Worm (Caenorhabditis elegans) whole organism, L1 larva: ENCODE data around the gene gpcp-2.

Source experiments
- C04F5.9 ChIP-seq: sonication (generic microtip); optimal IDR thresholded peaks from 2 replicates; lab custom pipeline; 2016; ENCODE audit warnings: missing genetic modification characterization, missing compliant biosample characterization
- C16A3.4 ChIP-seq: fragments of 150-350 bp; optimal IDR thresholded peaks from 2 replicates; lab custom pipeline; 2014; ENCODE audit warnings: missing biosample characterization, missing genetic modification characterization
- F16B12.6 ChIP-seq: fragments of 150-350 bp; optimal IDR thresholded peaks from 2 replicates; lab custom pipeline; 2014; ENCODE audit warnings: missing biosample characterization, missing genetic modification characterization
- aha-1 ChIP-seq: fragments of 150-350 bp; optimal IDR thresholded peaks from 2 replicates; lab custom pipeline; 2014; ENCODE audit warnings: missing biosample characterization, missing genetic modification characterization
- ceh-63 ChIP-seq: fragments of 200-800 bp; sonication (Bioruptor generic); optimal IDR thresholded peaks from 2 replicates; lab custom pipeline; 2018; ENCODE audit warnings: mild to moderate bottlenecking, missing genetic modification characterization, missing compliant biosample characterization
- ceh-8 ChIP-seq: fragments of 200-800 bp; sonication (Bioruptor generic); optimal IDR thresholded peaks from 2 replicates; lab custom pipeline; 2018; ENCODE audit warnings: mild to moderate bottlenecking, missing genetic modification characterization, moderate library complexity, missing compliant biosample characterization
- ceh-82 ChIP-seq, 3 experiments: fragments of 150-350 bp in 1 of 3; sonication (generic microtip) in 2 of 3; optimal IDR thresholded peaks; 2 replicates each; lab custom pipeline; 2014 to 2017; ENCODE audit warnings: missing biosample characterization in 3 of 3, missing genetic modification characterization in 3 of 3
- ceh-90 ChIP-seq: sonication (generic microtip); optimal IDR thresholded peaks from 2 replicates; lab custom pipeline; 2016; ENCODE audit warnings: missing genetic modification characterization, missing compliant biosample characterization
- dsc-1 ChIP-seq: sonication (generic microtip); optimal IDR thresholded peaks from 2 replicates; lab custom pipeline; 2016; ENCODE audit warnings: mild to moderate bottlenecking, missing genetic modification characterization, missing compliant biosample characterization
- efl-1 ChIP-seq, 4 experiments: fragments of 150-350 bp; optimal IDR thresholded peaks in 3 of 4; peaks in 1 of 4; 1 replicate in 1 of 4; 2 replicates in 3 of 4; lab custom pipeline; 2014; ENCODE audit warnings: missing biosample characterization in 2 of 4, missing genetic modification characterization in 2 of 4, missing genetic modification reagents in 2 of 4
- egl-27 ChIP-seq, 2 experiments: fragments of 150-350 bp in 1 of 2; sonication (generic microtip); optimal IDR thresholded peaks; 3 replicates each; lab custom pipeline; 2017 to 2018; ENCODE audit warnings: missing biosample characterization in 2 of 2, missing genetic modification characterization in 2 of 2, missing genetic modification reagents in 2 of 2
- elt-3 ChIP-seq, 6 experiments: fragments of 150-350 bp in 1 of 6; sonication (generic microtip); optimal IDR thresholded peaks; 2 replicates each; lab custom pipeline; 2017 to 2018; ENCODE audit warnings: missing biosample characterization in 6 of 6, missing genetic modification characterization in 6 of 6, inconsistent platforms in 1 of 6
- fkh-10 ChIP-seq: sonication (generic microtip); optimal IDR thresholded peaks from 2 replicates; lab custom pipeline; 2017; ENCODE audit warnings: missing biosample characterization, missing genetic modification reagents, missing genetic modification characterization
- fos-1 ChIP-seq: fragments of 150-350 bp; optimal IDR thresholded peaks from 2 replicates; lab custom pipeline; 2014; ENCODE audit warnings: missing biosample characterization, missing genetic modification characterization
- grh-1 ChIP-seq: fragments of 200-800 bp; sonication (Bioruptor generic); IDR thresholded peaks from 2 replicates; pipeline ENCODE4 v1.3.6; 2022; ENCODE audit warnings: missing genetic modification reagents, missing genetic modification characterization, missing compliant biosample characterization
- hlh-17 ChIP-seq: fragments of 200-800 bp; sonication (Bioruptor generic); optimal IDR thresholded peaks from 2 replicates; lab custom pipeline; 2018; ENCODE audit warnings: missing genetic modification characterization, mild to moderate bottlenecking, missing compliant biosample characterization, moderate library complexity, borderline replicate concordance
- hlh-4 ChIP-seq: sonication (generic microtip); optimal IDR thresholded peaks from 2 replicates; lab custom pipeline; 2016; ENCODE audit warnings: mild to moderate bottlenecking, missing genetic modification characterization, missing compliant biosample characterization
- hpl-2 ChIP-seq: fragments of 150-350 bp; optimal IDR thresholded peaks from 2 replicates; lab custom pipeline; 2014; ENCODE audit warnings: missing biosample characterization, missing genetic modification reagents, missing genetic modification characterization
- irx-1 ChIP-seq: sonication (generic microtip); optimal IDR thresholded peaks from 2 replicates; lab custom pipeline; 2016; ENCODE audit warnings: missing genetic modification characterization, missing compliant biosample characterization
- isw-1 ChIP-seq: fragments of 200-800 bp; sonication (Bioruptor generic); IDR thresholded peaks from 2 replicates; pipeline ENCODE4 v1.3.6; 2022; ENCODE audit warnings: missing genetic modification characterization, missing compliant biosample characterization
- lin-14 ChIP-seq: fragments of 200-800 bp; sonication (Bioruptor generic); optimal IDR thresholded peaks from 2 replicates; lab custom pipeline; 2018; ENCODE audit warnings: mild to moderate bottlenecking, missing genetic modification characterization, moderate library complexity, missing compliant biosample characterization
- lin-35 ChIP-seq, 2 experiments: fragments of 150-350 bp; optimal IDR thresholded peaks; 2 replicates each; lab custom pipeline; 2014; ENCODE audit warnings: missing biosample characterization in 2 of 2, missing genetic modification characterization in 2 of 2, missing genetic modification reagents in 2 of 2
- lin-39 ChIP-seq: fragments of 150-350 bp; optimal IDR thresholded peaks from 2 replicates; lab custom pipeline; 2014; ENCODE audit warnings: missing biosample characterization, missing genetic modification reagents, missing genetic modification characterization
- lir-3 ChIP-seq: sonication (generic microtip); optimal IDR thresholded peaks from 2 replicates; lab custom pipeline; 2016; ENCODE audit warnings: mild to moderate bottlenecking, missing genetic modification characterization, moderate library complexity, missing compliant biosample characterization; ENCODE audit not compliant: poor library complexity
- mab-9 ChIP-seq: fragments of 200-800 bp; sonication (Bioruptor generic); IDR thresholded peaks from 2 replicates; pipeline ENCODE4 v1.3.6; 2022; ENCODE audit warnings: missing genetic modification reagents, missing genetic modification characterization, missing compliant biosample characterization
- mdl-1 ChIP-seq, 2 experiments: fragments of 150-350 bp; optimal IDR thresholded peaks; 2 replicates each; lab custom pipeline; 2014 to 2017; ENCODE audit warnings: missing biosample characterization in 2 of 2, missing genetic modification characterization in 2 of 2, inconsistent platforms in 1 of 2
- mep-1 ChIP-seq: fragments of 150-350 bp; optimal IDR thresholded peaks from 2 replicates; lab custom pipeline; 2014; ENCODE audit warnings: missing biosample characterization, missing genetic modification characterization
- nhr-12 ChIP-seq: sonication (generic microtip); optimal IDR thresholded peaks from 2 replicates; lab custom pipeline; 2017; ENCODE audit warnings: missing biosample characterization, missing genetic modification characterization
- nhr-19 ChIP-seq: fragments of 200-800 bp; sonication (Bioruptor generic); conservative IDR thresholded peaks from 2 replicates; pipeline ENCODE4 v1.3.6; 2022; ENCODE audit warnings: missing genetic modification characterization, missing compliant biosample characterization
- nhr-237 ChIP-seq: fragments of 150-350 bp; optimal IDR thresholded peaks from 2 replicates; lab custom pipeline; 2014; ENCODE audit warnings: missing biosample characterization, missing genetic modification characterization
- nhr-47 ChIP-seq: sonication (generic microtip); optimal IDR thresholded peaks from 2 replicates; lab custom pipeline; 2016; ENCODE audit warnings: mild to moderate bottlenecking, missing genetic modification characterization, moderate library complexity, missing compliant biosample characterization
- nhr-71 ChIP-seq: sonication (generic microtip); optimal IDR thresholded peaks from 2 replicates; lab custom pipeline; 2016; ENCODE audit warnings: mild to moderate bottlenecking, missing genetic modification characterization, moderate library complexity, missing compliant biosample characterization
- nhr-76 ChIP-seq: sonication (generic microtip); optimal IDR thresholded peaks from 2 replicates; lab custom pipeline; 2017; ENCODE audit warnings: missing biosample characterization, missing genetic modification characterization
- pag-3 ChIP-seq: sonication (generic microtip); optimal IDR thresholded peaks from 2 replicates; lab custom pipeline; 2017; ENCODE audit warnings: missing genetic modification characterization, mild to moderate bottlenecking, missing compliant biosample characterization, antibody characterized with exemption, borderline replicate concordance; ENCODE audit not compliant: insufficient read depth
- pax-3 ChIP-seq: fragments of 200-800 bp; sonication (Bioruptor generic); optimal IDR thresholded peaks from 2 replicates; lab custom pipeline; 2018; ENCODE audit warnings: mild to moderate bottlenecking, missing genetic modification characterization, moderate library complexity, missing compliant biosample characterization
- rnt-1 ChIP-seq: sonication (generic microtip); optimal IDR thresholded peaks from 2 replicates; lab custom pipeline; 2016; ENCODE audit warnings: mild to moderate bottlenecking, missing genetic modification characterization, moderate library complexity, missing compliant biosample characterization
- snpc-4 ChIP-seq: fragments of 150-350 bp; optimal IDR thresholded peaks from 2 replicates; lab custom pipeline; 2014; ENCODE audit warnings: missing biosample characterization, missing genetic modification characterization
- snu-23 ChIP-seq: sonication (generic microtip); optimal IDR thresholded peaks from 2 replicates; lab custom pipeline; 2016; ENCODE audit warnings: missing genetic modification characterization, missing compliant biosample characterization
- sox-4 ChIP-seq: sonication (generic microtip); optimal IDR thresholded peaks from 2 replicates; lab custom pipeline; 2016; ENCODE audit warnings: missing genetic modification characterization, missing compliant biosample characterization
- tbx-2 ChIP-seq: sonication (generic microtip); optimal IDR thresholded peaks from 2 replicates; lab custom pipeline; 2016; ENCODE audit warnings: missing genetic modification characterization, missing compliant biosample characterization
- tlp-1 ChIP-seq: fragments of 150-350 bp; optimal IDR thresholded peaks from 2 replicates; lab custom pipeline; 2014; ENCODE audit warnings: missing biosample characterization, missing genetic modification characterization
- unc-130 ChIP-seq: fragments of 150-350 bp; optimal IDR thresholded peaks from 2 replicates; lab custom pipeline; 2017; ENCODE audit warnings: missing biosample characterization, missing genetic modification characterization, inconsistent platforms
- unc-62 ChIP-seq: fragments of 150-350 bp; optimal IDR thresholded peaks from 2 replicates; lab custom pipeline; 2014; ENCODE audit warnings: missing biosample characterization, missing genetic modification reagents, missing genetic modification characterization
- unc-86 ChIP-seq: sonication (generic microtip); optimal IDR thresholded peaks from 2 replicates; lab custom pipeline; 2016; ENCODE audit warnings: missing genetic modification characterization, missing compliant biosample characterization
- unc-98 ChIP-seq: fragments of 200-800 bp; sonication (Bioruptor generic); IDR thresholded peaks from 2 replicates; pipeline ENCODE4 v1.3.6; 2022; ENCODE audit warnings: missing genetic modification characterization, missing compliant biosample characterization
- vab-15 ChIP-seq: sonication (generic microtip); optimal IDR thresholded peaks from 2 replicates; lab custom pipeline; 2017; ENCODE audit warnings: missing genotype, mild to moderate bottlenecking, missing genetic modification characterization, missing compliant biosample characterization
- zip-4 ChIP-seq: fragments of 200-800 bp; sonication (Bioruptor generic); optimal IDR thresholded peaks from 2 replicates; lab custom pipeline; 2018; ENCODE audit warnings: mild to moderate bottlenecking, missing genetic modification characterization, moderate library complexity, missing compliant biosample characterization
- ztf-11 ChIP-seq, 2 experiments: sonication (generic microtip); optimal IDR thresholded peaks; 2 replicates each; lab custom pipeline; 2016 to 2017; ENCODE audit warnings: missing genetic modification characterization in 2 of 2, missing biosample characterization in 1 of 2, missing compliant biosample characterization in 1 of 2
- ztf-4 ChIP-seq: fragments of 150-350 bp; optimal IDR thresholded peaks from 2 replicates; lab custom pipeline; 2014; ENCODE audit warnings: missing biosample characterization, missing genetic modification characterization

gpcp-2 gene

ce11 chrII:8078041-8078440 lies 4.9 kb upstream of the gpcp-2 start, which contains the start of gene K02C4.5 (continued):
- TF ChIP-seq mdl-1 (tag; optimal IDR thresholded peaks at IDR 0.05; lab: Kevin White, UChicago): no peak
- TF ChIP-seq nhr-76: no peak
- no peak for TF ChIP-seq hlh-4
- no peak for TF ChIP-seq nhr-237 (tag; lab: Kevin White, UChicago)
- TF ChIP-seq mep-1 (tag; lab: Kevin White, UChicago): peak; percentile 33
- no peak for TF ChIP-seq unc-98 (GFP tag; lab: Robert Waterston, UW)
- TF ChIP-seq ceh-82 (tag; optimal IDR thresholded peaks at IDR 0.05; lab: Kevin White, UChicago): no peak
- TF ChIP-seq nhr-12 (tag; lab: Kevin White, UChicago): no peak
- TF ChIP-seq unc-62 (GFP tag; lab: Kevin White, UChicago): no peak
- TF ChIP-seq tbx-2 (tag; lab: Kevin White, UChicago): no peak
- no peak for TF ChIP-seq aha-1 (tag; lab: Kevin White, UChicago)
- TF ChIP-seq hpl-2 (GFP tag; lab: Kevin White, UChicago): no peak
- TF ChIP-seq egl-27 (tag; optimal IDR thresholded peaks at IDR 0.05; lab: Kevin White, UChicago): no peak

ce11 chrII:8075324-8075810 lies 2.2 kb upstream of the gpcp-2 start, which contains the start of gene K02C4.2:
K02C4.2 (plus strand) TSS chrII:8075760.
- TF ChIP-seq C04F5.9 (no peak), ztf-4 (tag; lab: Kevin White, UChicago) (peak; percentile 0), nhr-47 (peak; percentile 75), lin-39 (tag; lab: Kevin White, UChicago) (peak; percentile 18), lir-3 (tag; lab: Kevin White, UChicago) (peak; percentile 41), efl-1 (optimal IDR thresholded peaks at IDR 0.05; lab: Kevin White, UChicago) (peak; percentile 66), efl-1 (GFP tag; optimal IDR thresholded peaks at IDR 0.05 in 1 of 2; lab: Kevin White, UChicago) (peak; percentile 55 to 97), lin-35 (GFP tag; optimal IDR thresholded peaks at IDR 0.05; lab: Kevin White, UChicago) (peak; percentile 66 to 88), rnt-1 (tag; lab: Kevin White, UChicago) (peak; percentile 81), tlp-1 (tag; lab: Kevin White, UChicago) (no peak), snpc-4 (tag; lab: Kevin White, UChicago) (peak; percentile 52), snu-23 (GFP tag; lab: Kevin White, UChicago) (peak; percentile 86), C16A3.4 (tag; lab: Kevin White, UChicago) (peak; percentile 88), ztf-11 (tag; optimal IDR thresholded peaks at IDR 0.05; lab: Kevin White, UChicago) (peak in 1 of 2 experiments; percentile 7), dsc-1 (tag; lab: Kevin White, UChicago) (peak; percentile 52), isw-1 (no peak), fos-1 (tag; lab: Kevin White, UChicago) (peak; percentile 41), unc-130 (tag; lab: Kevin White, UChicago) (peak; percentile 89), hlh-17 (no peak), ceh-8 (peak; percentile 52), grh-1 (GFP tag; lab: Robert Waterston, UW) (no peak), hpl-2 (GFP tag; lab: Kevin White, UChicago) (peak; percentile 56), egl-27 (tag; optimal IDR thresholded peaks at IDR 0.05; lab: Kevin White, UChicago) (peak in 1 of 2 experiments; percentile 23), pax-3 (tag; lab: Kevin White, UChicago) (no peak), elt-3 (tag; optimal IDR thresholded peaks at IDR 0.05; lab: Kevin White, UChicago) (peak in 3 of 6 experiments; percentile 28 to 77 (median 42)), mab-9 (GFP tag; lab: Robert Waterston, UW) (peak; percentile 35; the same call in 1 of the 2 replicates), ceh-63 (GFP tag; lab: Kevin White, UChicago) (no peak), vab-15 (tag; lab: Kevin White, UChicago) (peak; percentile 83), mdl-1 (tag; optimal IDR thresholded peaks at IDR 0.05; lab: Kevin White, UChicago) (peak in 1 of 2 experiments; percentile 88), F16B12.6 (tag; lab: Kevin White, UChicago) (peak; percentile 29), zip-4 (GFP tag; lab: Kevin White, UChicago) (peak; percentile 60), ceh-90 (no peak), nhr-19 (GFP tag; lab: Robert Waterston, UW) (peak; percentile 71), lin-14 (GFP tag; lab: Kevin White, UChicago) (peak; percentile 78), unc-86 (tag; lab: Kevin White, UChicago) (no peak), sox-4 (no peak), nhr-71 (tag; lab: Kevin White, UChicago) (peak; percentile 83), pag-3 (tag; lab: Kevin White, UChicago) (peak; percentile 84), fkh-10 (GFP tag; lab: Kevin White, UChicago) (no peak), irx-1 (peak; percentile 48)
